Worm (Caenorhabditis elegans): Measurements from ENCODE around the gene lin-42.

DNA sequence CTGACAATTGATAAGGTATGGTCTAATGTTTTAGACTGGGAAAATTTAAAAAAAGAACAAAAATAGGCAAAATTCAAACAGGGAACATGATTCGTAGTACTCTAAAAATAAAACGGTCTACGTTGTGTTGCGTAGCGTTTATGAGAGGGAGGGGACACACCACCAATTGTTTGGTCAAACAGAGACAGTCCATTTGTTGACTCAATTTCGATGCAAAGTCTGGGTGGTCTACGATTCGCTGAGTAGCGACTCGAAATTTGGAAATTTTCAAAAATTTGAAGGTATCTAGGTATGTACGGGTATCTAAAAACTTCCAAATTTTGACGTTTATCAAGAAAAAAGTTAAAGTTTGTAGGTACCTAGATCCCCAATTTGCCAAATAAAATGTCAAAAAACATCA lies 6.4 kb downstream of the lin-42 start:
- TF ChIP-seq nhr-232 (tag; optimal IDR thresholded peaks at IDR 0.05): no peak
- TF ChIP-seq nhr-11 (tag; optimal IDR thresholded peaks at IDR 0.05): no peak
- no peak for TF ChIP-seq ceh-9 (tag; optimal IDR thresholded peaks at IDR 0.05)
- TF ChIP-seq ceh-34 (tag; optimal IDR thresholded peaks at IDR 0.05): no peak
- TF ChIP-seq mec-3 (tag; optimal IDR thresholded peaks at IDR 0.05; ENCODE audit: borderline replicate concordance): no peak
- no peak for TF ChIP-seq nfya-1 (tag; optimal IDR thresholded peaks at IDR 0.05)
- TF ChIP-seq ama-1 (optimal IDR thresholded peaks at IDR 0.05): no peak
- TF ChIP-seq odd-2 (tag; optimal IDR thresholded peaks at IDR 0.05): no peak
- no peak for TF ChIP-seq pqm-1 (tag; optimal IDR thresholded peaks at IDR 0.05)
- no peak for TF ChIP-seq ahr-1 (tag; optimal IDR thresholded peaks at IDR 0.05)

Data from whole organism, late embryonic.